Fruit fly (Drosophila melanogaster): ENCODE results near the gene CG42831.

CG42831 gene

dm6 chr3L:10788991-10789390 is 25.6 kb upstream of the CG42831 start:
- peak; percentile 45 for TF ChIP-seq mirr (GFP tag; optimal IDR thresholded peaks at IDR 0.05)
- TF ChIP-seq ara (GFP tag; IDR thresholded peaks at IDR 0.05), result no peak
- TF ChIP-seq CG11398 (GFP tag; optimal IDR thresholded peaks at IDR 0.05), result no peak
- peak in 1 of 2 experiments; percentile 68 for TF ChIP-seq Pdp1 (GFP tag; optimal IDR thresholded peaks at IDR 0.05)
- TF ChIP-seq grn (GFP tag; optimal IDR thresholded peaks at IDR 0.05), result peak; percentile 55
- TF ChIP-seq PHDP (tag; optimal IDR thresholded peaks at IDR 0.05), result no peak
- TF ChIP-seq exex (tag; optimal IDR thresholded peaks at IDR 0.05), result peak; percentile 77

DNA sequence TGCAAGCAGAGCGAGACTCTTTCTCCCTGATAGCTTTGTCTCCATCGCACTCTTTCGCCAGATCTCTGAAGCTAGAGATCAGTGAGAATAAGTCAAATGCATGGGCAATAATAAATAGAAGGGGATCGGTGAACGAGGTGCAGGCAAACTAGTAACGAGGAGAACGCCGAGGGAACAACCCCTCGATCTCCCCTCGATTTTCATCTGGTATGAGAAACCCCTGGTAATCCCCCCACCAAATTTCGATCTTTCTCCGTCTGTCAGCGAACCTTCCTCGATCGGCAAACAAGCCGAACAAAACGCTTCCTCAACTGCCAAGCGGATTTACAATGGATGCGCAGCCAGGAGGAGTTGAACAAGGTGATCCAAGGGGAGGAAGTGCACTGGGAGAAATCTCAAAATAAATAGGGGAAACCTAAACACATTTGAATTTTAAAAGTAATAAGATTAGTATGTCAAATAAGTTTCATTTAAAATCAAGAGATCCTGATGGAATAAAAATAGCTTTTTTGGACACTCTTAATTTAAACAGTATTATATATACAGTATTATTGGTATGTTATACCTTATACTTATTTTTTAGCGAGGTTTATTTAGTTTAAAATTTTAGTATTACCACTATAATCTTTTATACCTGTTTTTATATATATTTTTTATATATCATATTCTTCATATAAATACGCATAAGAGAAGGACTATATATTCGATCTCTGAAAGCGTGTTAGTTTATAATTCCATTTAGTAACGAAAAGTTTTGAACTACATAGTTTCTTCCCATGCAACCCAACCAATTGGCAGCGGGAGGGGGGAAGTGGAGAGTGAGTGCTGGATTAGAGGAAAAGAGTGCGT is 22.7 kb upstream of the CG42831 start:
- no peak for TF ChIP-seq grau (tag; optimal IDR thresholded peaks at IDR 0.05)
- peak; percentile 34 for TF ChIP-seq sens (GFP tag)
- TF ChIP-seq CG2199 (GFP tag; IDR thresholded peaks at IDR 0.05), result peak; percentile 59; the same call in 1 of the 3 replicates
- 0 out of 2 replicates have a peak, but pooled peaks have one; percentile 17 for TF ChIP-seq slbo (GFP tag; IDR thresholded peaks at IDR 0.05)
- peak; percentile 52 for TF ChIP-seq CG18476 (GFP tag; optimal IDR thresholded peaks at IDR 0.05)
- 0 out of 2 replicates have a peak, but pooled peaks have one; percentile 10 for TF ChIP-seq CG5953 (GFP tag; IDR thresholded peaks at IDR 0.05)
- TF ChIP-seq crol (GFP tag; IDR thresholded peaks at IDR 0.05), result peak; percentile 80
- TF ChIP-seq p53 (GFP tag; optimal IDR thresholded peaks at IDR 0.05), result no peak
- TF ChIP-seq CG2712 (tag; optimal IDR thresholded peaks at IDR 0.05), result peak; percentile 5
- peak; percentile 1 for TF ChIP-seq oc (tag; optimal IDR thresholded peaks at IDR 0.05)
- TF ChIP-seq CG1832 (GFP tag; optimal IDR thresholded peaks at IDR 0.05), result peak; percentile 36
- no peak for TF ChIP-seq CG17568 (GFP tag; optimal IDR thresholded peaks at IDR 0.05)
- no peak for TF ChIP-seq CG11695 (GFP tag; IDR thresholded peaks at IDR 0.05)
- TF ChIP-seq Abd-B (GFP tag; optimal IDR thresholded peaks at IDR 0.05), result no peak

DNA sequence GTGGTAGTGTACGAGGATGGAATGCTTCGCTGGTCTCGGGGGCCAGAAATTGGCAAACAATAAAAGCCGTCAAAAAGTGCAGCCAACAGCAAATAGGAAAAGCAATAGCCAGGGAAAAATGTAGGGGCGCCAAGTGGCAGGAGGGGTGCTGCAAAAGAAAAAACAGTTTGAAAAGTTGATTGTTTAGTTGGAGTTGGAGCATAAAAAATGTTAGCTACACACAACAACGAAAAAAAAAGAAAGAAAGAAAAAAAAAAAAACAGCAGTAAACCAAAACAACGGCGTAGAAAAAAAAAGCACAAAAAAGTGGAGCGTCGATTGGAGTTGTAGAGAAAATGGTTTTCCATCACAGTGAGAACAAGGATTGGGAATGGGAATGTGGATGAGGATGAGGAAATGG is 22.1 kb upstream of the CG42831 start:
- TF ChIP-seq CG11398 (GFP tag; optimal IDR thresholded peaks at IDR 0.05) (no peak), Drgx (GFP tag; IDR thresholded peaks at IDR 0.05) (0 out of 2 replicates have a peak, but pooled peaks have one; percentile 40), Hr39 (optimal IDR thresholded peaks at IDR 0.05) (peak; percentile 37), CG6765 (GFP tag; optimal IDR thresholded peaks at IDR 0.05) (no peak), oc (tag; optimal IDR thresholded peaks at IDR 0.05) (no peak), CG13287 (GFP tag; IDR thresholded peaks at IDR 0.05; ENCODE audit: partially characterized antibody) (no peak)

dm6 chr3L:10793250-10793649 is 21.4 kb upstream of the CG42831 start:
- TF ChIP-seq CG3726 (GFP tag; IDR thresholded peaks at IDR 0.05) (0 out of 3 replicates have a peak, but pooled peaks have one; percentile 34), CG11696 (GFP tag; IDR thresholded peaks at IDR 0.05) (no peak), gcm (GFP tag; optimal IDR thresholded peaks at IDR 0.05) (no peak), ken (GFP tag; IDR thresholded peaks at IDR 0.05) (0 out of 3 replicates have a peak, but pooled peaks have one; percentile 19), Sry-δ (GFP tag; optimal IDR thresholded peaks at IDR 0.05) (peak; percentile 13), NC2β (GFP tag; optimal IDR thresholded peaks at IDR 0.05) (no peak), CG18011 (GFP tag; optimal IDR thresholded peaks at IDR 0.05) (peak; percentile 70), ci (GFP tag; IDR thresholded peaks at IDR 0.05) (0 out of 3 replicates have a peak, but pooled peaks have one; percentile 14), inv (GFP tag; IDR thresholded peaks at IDR 0.05; ENCODE audit: partially characterized antibody) (no peak), grn (GFP tag; optimal IDR thresholded peaks at IDR 0.05) (peak; percentile 4), Med (GFP tag) (peak; percentile 20), CG8478 (optimal IDR thresholded peaks at IDR 0.05) (no peak), gt (GFP tag; IDR thresholded peaks at IDR 0.05) (no peak), exex (tag; optimal IDR thresholded peaks at IDR 0.05) (no peak), onecut (GFP tag; IDR thresholded peaks at IDR 0.05) (no peak)

Measured in whole organism, embryonic.